Worm (Caenorhabditis elegans) whole organism, L1 larva: ENCODE measurements around the gene R148.3.

Experiments
- C04F5.9 ChIP-seq: sonication (generic microtip); optimal IDR thresholded peaks from 2 replicates; lab custom pipeline; 2016; ENCODE audit warnings: missing genetic modification characterization, missing compliant biosample characterization
- C16A3.4 ChIP-seq: fragments of 150-350 bp; optimal IDR thresholded peaks from 2 replicates; lab custom pipeline; 2014; ENCODE audit warnings: missing biosample characterization, missing genetic modification characterization
- aha-1 ChIP-seq: fragments of 150-350 bp; optimal IDR thresholded peaks from 2 replicates; lab custom pipeline; 2014; ENCODE audit warnings: missing biosample characterization, missing genetic modification characterization
- alr-1 ChIP-seq: fragments of 200-800 bp; sonication (Bioruptor generic); optimal IDR thresholded peaks from 2 replicates; lab custom pipeline; 2018; ENCODE audit warnings: borderline replicate concordance, mild to moderate bottlenecking, missing genetic modification characterization, missing compliant biosample characterization
- aly-2 ChIP-seq: fragments of 150-350 bp; optimal IDR thresholded peaks from 2 replicates; lab custom pipeline; 2014; ENCODE audit warnings: missing biosample characterization, missing genetic modification characterization
- ama-1 ChIP-seq: fragments of 150-350 bp; optimal IDR thresholded peaks from 2 replicates; lab custom pipeline; 2014
- ceh-63 ChIP-seq: fragments of 200-800 bp; sonication (Bioruptor generic); optimal IDR thresholded peaks from 2 replicates; lab custom pipeline; 2018; ENCODE audit warnings: mild to moderate bottlenecking, missing genetic modification characterization, missing compliant biosample characterization
- ceh-8 ChIP-seq: fragments of 200-800 bp; sonication (Bioruptor generic); optimal IDR thresholded peaks from 2 replicates; lab custom pipeline; 2018; ENCODE audit warnings: mild to moderate bottlenecking, missing genetic modification characterization, moderate library complexity, missing compliant biosample characterization
- ceh-88 ChIP-seq: fragments of 200-800 bp; sonication (Bioruptor generic); IDR thresholded peaks from 2 replicates; pipeline ENCODE4 v1.3.6; 2022; ENCODE audit warnings: missing genetic modification characterization, missing compliant biosample characterization
- dpl-1 ChIP-seq, 3 experiments: fragments of 150-350 bp in 2 of 3; sonication (generic microtip) in 1 of 3; optimal IDR thresholded peaks; 2 replicates each; lab custom pipeline; 2014 to 2017; ENCODE audit warnings: missing biosample characterization in 3 of 3, missing genetic modification characterization in 3 of 3, missing genetic modification reagents in 3 of 3
- dsc-1 ChIP-seq: sonication (generic microtip); optimal IDR thresholded peaks from 2 replicates; lab custom pipeline; 2016; ENCODE audit warnings: mild to moderate bottlenecking, missing genetic modification characterization, missing compliant biosample characterization
- efl-3 ChIP-seq: fragments of 200-800 bp; sonication (Bioruptor generic); optimal IDR thresholded peaks from 2 replicates; lab custom pipeline; 2018; ENCODE audit warnings: mild to moderate bottlenecking, missing genetic modification characterization, missing compliant biosample characterization
- egl-13 ChIP-seq: sonication (generic microtip); optimal IDR thresholded peaks from 2 replicates; lab custom pipeline; 2016; ENCODE audit warnings: missing genotype, missing genetic modification reagents, missing genetic modification characterization, missing compliant biosample characterization
- elt-3 ChIP-seq, 6 experiments: fragments of 150-350 bp in 1 of 6; sonication (generic microtip); optimal IDR thresholded peaks; 2 replicates each; lab custom pipeline; 2017 to 2018; ENCODE audit warnings: missing biosample characterization in 6 of 6, missing genetic modification characterization in 6 of 6, inconsistent platforms in 1 of 6
- fkh-10 ChIP-seq: sonication (generic microtip); optimal IDR thresholded peaks from 2 replicates; lab custom pipeline; 2017; ENCODE audit warnings: missing biosample characterization, missing genetic modification reagents, missing genetic modification characterization
- fkh-8 ChIP-seq: sonication (generic microtip); optimal IDR thresholded peaks from 2 replicates; lab custom pipeline; 2016; ENCODE audit warnings: mild to moderate bottlenecking, missing genetic modification characterization, missing compliant biosample characterization
- hlh-17 ChIP-seq: fragments of 200-800 bp; sonication (Bioruptor generic); optimal IDR thresholded peaks from 2 replicates; lab custom pipeline; 2018; ENCODE audit warnings: missing genetic modification characterization, mild to moderate bottlenecking, missing compliant biosample characterization, moderate library complexity, borderline replicate concordance
- hpl-2 ChIP-seq: fragments of 150-350 bp; optimal IDR thresholded peaks from 2 replicates; lab custom pipeline; 2014; ENCODE audit warnings: missing biosample characterization, missing genetic modification reagents, missing genetic modification characterization
- isw-1 ChIP-seq: fragments of 200-800 bp; sonication (Bioruptor generic); IDR thresholded peaks from 2 replicates; pipeline ENCODE4 v1.3.6; 2022; ENCODE audit warnings: missing genetic modification characterization, missing compliant biosample characterization
- jun-1 ChIP-seq: fragments of 150-350 bp; optimal IDR thresholded peaks from 2 replicates; lab custom pipeline; 2014; ENCODE audit warnings: missing biosample characterization, missing genetic modification reagents, missing genetic modification characterization
- lin-14 ChIP-seq: fragments of 200-800 bp; sonication (Bioruptor generic); optimal IDR thresholded peaks from 2 replicates; lab custom pipeline; 2018; ENCODE audit warnings: mild to moderate bottlenecking, missing genetic modification characterization, moderate library complexity, missing compliant biosample characterization
- lin-35 ChIP-seq, 2 experiments: fragments of 150-350 bp; optimal IDR thresholded peaks; 2 replicates each; lab custom pipeline; 2014; ENCODE audit warnings: missing biosample characterization in 2 of 2, missing genetic modification characterization in 2 of 2, missing genetic modification reagents in 2 of 2
- lin-39 ChIP-seq: fragments of 150-350 bp; optimal IDR thresholded peaks from 2 replicates; lab custom pipeline; 2014; ENCODE audit warnings: missing biosample characterization, missing genetic modification reagents, missing genetic modification characterization
- lir-3 ChIP-seq: sonication (generic microtip); optimal IDR thresholded peaks from 2 replicates; lab custom pipeline; 2016; ENCODE audit warnings: mild to moderate bottlenecking, missing genetic modification characterization, moderate library complexity, missing compliant biosample characterization; ENCODE audit not compliant: poor library complexity
- lsy-2 ChIP-seq, 2 experiments: fragments of 150-350 bp; optimal IDR thresholded peaks; 2 replicates each; lab custom pipeline; 2014; ENCODE audit warnings: missing biosample characterization in 2 of 2, missing genetic modification characterization in 2 of 2
- mab-9 ChIP-seq: fragments of 200-800 bp; sonication (Bioruptor generic); IDR thresholded peaks from 2 replicates; pipeline ENCODE4 v1.3.6; 2022; ENCODE audit warnings: missing genetic modification reagents, missing genetic modification characterization, missing compliant biosample characterization
- mef-2 ChIP-seq: fragments of 150-350 bp; optimal IDR thresholded peaks from 2 replicates; lab custom pipeline; 2014; ENCODE audit warnings: missing biosample characterization, missing genetic modification characterization
- mep-1 ChIP-seq: fragments of 150-350 bp; optimal IDR thresholded peaks from 2 replicates; lab custom pipeline; 2014; ENCODE audit warnings: missing biosample characterization, missing genetic modification characterization
- nhr-19 ChIP-seq: fragments of 200-800 bp; sonication (Bioruptor generic); conservative IDR thresholded peaks from 2 replicates; pipeline ENCODE4 v1.3.6; 2022; ENCODE audit warnings: missing genetic modification characterization, missing compliant biosample characterization
- nhr-20 ChIP-seq: sonication (generic microtip); optimal IDR thresholded peaks from 2 replicates; lab custom pipeline; 2016; ENCODE audit warnings: mild to moderate bottlenecking, missing genetic modification characterization, missing compliant biosample characterization
- nhr-237 ChIP-seq: fragments of 150-350 bp; optimal IDR thresholded peaks from 2 replicates; lab custom pipeline; 2014; ENCODE audit warnings: missing biosample characterization, missing genetic modification characterization
- nhr-71 ChIP-seq: sonication (generic microtip); optimal IDR thresholded peaks from 2 replicates; lab custom pipeline; 2016; ENCODE audit warnings: mild to moderate bottlenecking, missing genetic modification characterization, moderate library complexity, missing compliant biosample characterization
- nhr-77 ChIP-seq: fragments of 150-350 bp; optimal IDR thresholded peaks from 2 replicates; lab custom pipeline; 2014; ENCODE audit warnings: missing biosample characterization, missing genetic modification characterization
- nhr-85 ChIP-seq: sonication (generic microtip); peaks from one replicate; lab custom pipeline; 2016; ENCODE audit warnings: missing genetic modification characterization, inconsistent platforms, missing compliant biosample characterization
- pag-3 ChIP-seq: sonication (generic microtip); optimal IDR thresholded peaks from 2 replicates; lab custom pipeline; 2017; ENCODE audit warnings: missing genetic modification characterization, mild to moderate bottlenecking, missing compliant biosample characterization, antibody characterized with exemption, borderline replicate concordance; ENCODE audit not compliant: insufficient read depth
- pax-3 ChIP-seq: fragments of 200-800 bp; sonication (Bioruptor generic); optimal IDR thresholded peaks from 2 replicates; lab custom pipeline; 2018; ENCODE audit warnings: mild to moderate bottlenecking, missing genetic modification characterization, moderate library complexity, missing compliant biosample characterization
- rnt-1 ChIP-seq: sonication (generic microtip); optimal IDR thresholded peaks from 2 replicates; lab custom pipeline; 2016; ENCODE audit warnings: mild to moderate bottlenecking, missing genetic modification characterization, moderate library complexity, missing compliant biosample characterization
- skn-1 ChIP-seq: fragments of 150-350 bp; optimal IDR thresholded peaks from 2 replicates; lab custom pipeline; 2014; ENCODE audit warnings: missing biosample characterization, missing genetic modification characterization
- snpc-4 ChIP-seq: fragments of 150-350 bp; optimal IDR thresholded peaks from 2 replicates; lab custom pipeline; 2014; ENCODE audit warnings: missing biosample characterization, missing genetic modification characterization
- snu-23 ChIP-seq: sonication (generic microtip); optimal IDR thresholded peaks from 2 replicates; lab custom pipeline; 2016; ENCODE audit warnings: missing genetic modification characterization, missing compliant biosample characterization
- sptf-1 ChIP-seq: fragments of 150-350 bp; optimal IDR thresholded peaks from 2 replicates; lab custom pipeline; 2014; ENCODE audit warnings: missing biosample characterization, missing genetic modification characterization
- tbx-2 ChIP-seq: sonication (generic microtip); optimal IDR thresholded peaks from 2 replicates; lab custom pipeline; 2016; ENCODE audit warnings: missing genetic modification characterization, missing compliant biosample characterization
- unc-98 ChIP-seq: fragments of 200-800 bp; sonication (Bioruptor generic); IDR thresholded peaks from 2 replicates; pipeline ENCODE4 v1.3.6; 2022; ENCODE audit warnings: missing genetic modification characterization, missing compliant biosample characterization
- xbp-1 ChIP-seq: sonication (generic microtip); optimal IDR thresholded peaks from 2 replicates; lab custom pipeline; 2016; ENCODE audit warnings: missing genetic modification characterization, missing compliant biosample characterization

The R148.3 gene

ce11 chrIII:3200563-3200962, 25.4 kb downstream of the R148.3 start:
- TF ChIP-seq efl-3 (GFP tag; lab: Kevin White, UChicago) (no peak), ama-1 (no peak), unc-98 (GFP tag; lab: Robert Waterston, UW) (0 out of 2 replicates have a peak, but pooled peaks have one; percentile 28), aly-2 (tag; lab: Kevin White, UChicago) (no peak), nhr-71 (tag; lab: Kevin White, UChicago) (peak; percentile 41), ceh-63 (no peak), ceh-8 (GFP tag; lab: Kevin White, UChicago) (no peak), elt-3 (tag; optimal IDR thresholded peaks at IDR 0.05; lab: Kevin White, UChicago) (no peak), fkh-8 (tag; lab: Kevin White, UChicago) (no peak), lin-35 (GFP tag; optimal IDR thresholded peaks at IDR 0.05; lab: Kevin White, UChicago) (no peak), nhr-20 (tag; lab: Kevin White, UChicago) (no peak), snpc-4 (tag; lab: Kevin White, UChicago) (no peak), nhr-85 (tag; lab: Kevin White, UChicago) (no peak), lir-3 (tag; lab: Kevin White, UChicago) (no peak), hpl-2 (GFP tag; lab: Kevin White, UChicago) (no peak), aha-1 (tag; lab: Kevin White, UChicago) (no peak), xbp-1 (no peak), pax-3 (no peak), isw-1 (GFP tag; lab: Robert Waterston, UW) (no peak), nhr-19 (GFP tag; lab: Robert Waterston, UW) (peak; percentile 14), dsc-1 (tag; lab: Kevin White, UChicago) (no peak), C04F5.9 (tag; lab: Kevin White, UChicago) (no peak), nhr-77 (no peak), lin-14 (GFP tag; lab: Kevin White, UChicago) (peak; percentile 77), jun-1 (no peak), hlh-17 (GFP tag; lab: Kevin White, UChicago) (no peak), dpl-1 (GFP tag; optimal IDR thresholded peaks at IDR 0.05; lab: Kevin White, UChicago) (no peak), fkh-10 (GFP tag; lab: Kevin White, UChicago) (no peak), snu-23 (GFP tag; lab: Kevin White, UChicago) (peak; percentile 36), alr-1 (tag; lab: Kevin White, UChicago) (no peak), mab-9 (GFP tag; lab: Robert Waterston, UW) (no peak), skn-1 (no peak), nhr-237 (tag; lab: Kevin White, UChicago) (no peak), lsy-2 (tag; optimal IDR thresholded peaks at IDR 0.05; lab: Kevin White, UChicago) (peak in 1 of 2 experiments; percentile 10), egl-13 (tag; lab: Kevin White, UChicago) (no peak), tbx-2 (tag; lab: Kevin White, UChicago) (no peak), sptf-1 (tag; lab: Kevin White, UChicago) (no peak), C16A3.4 (tag; lab: Kevin White, UChicago) (no peak), mef-2 (tag; lab: Kevin White, UChicago) (no peak), mep-1 (tag; lab: Kevin White, UChicago) (no peak), rnt-1 (tag; lab: Kevin White, UChicago) (peak; percentile 77), pag-3 (tag; lab: Kevin White, UChicago) (peak; percentile 16), lin-39 (peak; percentile 21), ceh-88 (GFP tag; lab: Robert Waterston, UW) (no peak)
